Fruit fly (Drosophila melanogaster) whole organism, adult: Measurements from ENCODE around the gene Gba1a.

Experiments
- CG5204 ChIP-seq: fragments of 200-800 bp; sonication (Bioruptor generic); optimal IDR thresholded peaks from 2 replicates; lab custom pipeline; 2016; ENCODE audit warnings: missing biosample characterization, missing genetic modification characterization
- Hr96 ChIP-seq: fragments of 200-800 bp; sonication (Bioruptor generic); optimal IDR thresholded peaks from 2 replicates; lab custom pipeline; 2016; ENCODE audit warnings: missing biosample characterization, missing genetic modification characterization
- kay ChIP-seq: fragments of 200-800 bp; sonication (Bioruptor generic); peaks from one replicate; lab custom pipeline; 2016; ENCODE audit warnings: missing biosample characterization, missing genetic modification characterization, borderline replicate concordance
- tj ChIP-seq: fragments of 200-800 bp; sonication (Bioruptor generic); optimal IDR thresholded peaks from 3 replicates; lab custom pipeline; 2017; ENCODE audit warnings: missing biosample characterization, mild to moderate bottlenecking, missing genetic modification characterization, moderate library complexity

DNA sequence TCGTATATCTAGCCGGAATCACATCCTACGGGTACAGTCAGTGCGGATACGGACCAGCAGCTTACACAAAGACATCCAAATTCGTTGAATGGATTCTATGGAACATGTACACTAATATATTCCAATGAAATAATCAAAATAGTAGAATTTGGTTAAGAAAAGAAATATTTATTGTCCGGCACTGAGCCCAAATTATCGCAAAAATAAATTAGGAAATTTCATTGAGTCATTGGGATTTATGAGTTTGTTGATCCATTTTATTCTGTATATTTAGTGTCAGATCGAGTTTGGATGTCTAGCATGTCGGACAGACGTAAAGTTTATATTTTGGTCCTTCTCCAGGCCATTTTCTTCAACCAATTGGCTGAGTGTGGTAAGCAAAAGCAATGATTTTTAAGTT is 16.7 kb upstream of the Gba1a start, which contains the start of gene CG18754:
- TF ChIP-seq CG5204 (GFP tag; lab: Kevin White, UChicago) (no peak), tj (GFP tag; lab: Kevin White, UChicago) (no peak), Hr96 (GFP tag; lab: Kevin White, UChicago) (no peak), kay (GFP tag; lab: Kevin White, UChicago) (no peak)
